Fruit fly (Drosophila melanogaster): ENCODE measurements around the gene CG2258.

Gene CG2258

dm6 chrX:8115717-8116311 is 13.9 kb upstream of the CG2258 start, which contains the start of gene Gclc (continued):
- TF ChIP-seq CG3163 (GFP tag; optimal IDR thresholded peaks at IDR 0.05) (no peak), CG13894 (tag; optimal IDR thresholded peaks at IDR 0.05) (peak; percentile 31), CG8478 (optimal IDR thresholded peaks at IDR 0.05) (no peak), MTF-1 (GFP tag; optimal IDR thresholded peaks at IDR 0.05; ENCODE audit: borderline replicate concordance) (no peak), Ada2b (GFP tag; IDR thresholded peaks at IDR 0.05) (no peak), Usf (GFP tag; optimal IDR thresholded peaks at IDR 0.05) (no peak), gsb (GFP tag; IDR thresholded peaks at IDR 0.05) (no peak), CkIIα-i1 (GFP tag; IDR thresholded peaks at IDR 0.05) (no peak), CG14710 (tag; optimal IDR thresholded peaks at IDR 0.05) (no peak), CG9215 (GFP tag; IDR thresholded peaks at IDR 0.05) (no peak), org-1 (GFP tag; optimal IDR thresholded peaks at IDR 0.05) (no peak), ci (GFP tag; IDR thresholded peaks at IDR 0.05) (0 out of 3 replicates have a peak, but pooled peaks have one; percentile 37), CG6272 (GFP tag; IDR thresholded peaks at IDR 0.05) (no peak), run (tag; optimal IDR thresholded peaks at IDR 0.05) (no peak), CG11456 (GFP tag; IDR thresholded peaks at IDR 0.05) (no peak), zen2 (GFP tag; IDR thresholded peaks at IDR 0.05; ENCODE audit: partially characterized antibody) (no peak), CG9932 (GFP tag; IDR thresholded peaks at IDR 0.05) (peak; percentile 13; the same call in 1 of the 2 replicates), CG42726 (GFP tag; IDR thresholded peaks at IDR 0.05; ENCODE audit: partially characterized antibody) (no peak; the same call in 1 of the 2 replicates), CG18619 (GFP tag; optimal IDR thresholded peaks at IDR 0.05) (no peak), CG7786 (GFP tag; optimal IDR thresholded peaks at IDR 0.05) (no peak), CG14441 (GFP tag; IDR thresholded peaks at IDR 0.05) (no peak), nerfin-1 (tag; optimal IDR thresholded peaks at IDR 0.05) (no peak), NC2α (GFP tag; optimal IDR thresholded peaks at IDR 0.05) (no peak), C15 (GFP tag; IDR thresholded peaks at IDR 0.05) (no peak), lilli (GFP tag; optimal IDR thresholded peaks at IDR 0.05) (no peak), Xbp1 (GFP tag; optimal IDR thresholded peaks at IDR 0.05) (no peak), CG9876 (GFP tag; optimal IDR thresholded peaks at IDR 0.05) (no peak), gce (GFP tag; IDR thresholded peaks at IDR 0.05) (no peak), gem (tag; optimal IDR thresholded peaks at IDR 0.05) (no peak), Sry-β (GFP tag; optimal IDR thresholded peaks at IDR 0.05) (no peak), CG14965 (GFP tag; optimal IDR thresholded peaks at IDR 0.05; ENCODE audit: borderline replicate concordance) (no peak), CG1647 (GFP tag; optimal IDR thresholded peaks at IDR 0.05) (no peak), Pdp1 (GFP tag; optimal IDR thresholded peaks at IDR 0.05) (no peak), CG12744 (GFP tag; optimal IDR thresholded peaks at IDR 0.05) (no peak), wdn (GFP tag; IDR thresholded peaks at IDR 0.05) (no peak), fu2 (GFP tag; optimal IDR thresholded peaks at IDR 0.05) (no peak), Nf-YB (GFP tag; optimal IDR thresholded peaks at IDR 0.05) (no peak), Ptx1 (GFP tag; IDR thresholded peaks at IDR 0.05) (no peak), mirr (GFP tag; optimal IDR thresholded peaks at IDR 0.05) (no peak), CG12659 (GFP tag; optimal IDR thresholded peaks at IDR 0.05) (peak; percentile 31), stwl (tag; optimal IDR thresholded peaks at IDR 0.05) (peak; percentile 86), fd64A (GFP tag; optimal IDR thresholded peaks at IDR 0.05) (no peak), CG6175 (GFP tag; IDR thresholded peaks at IDR 0.05) (no peak), CG13123 (GFP tag; optimal IDR thresholded peaks at IDR 0.05) (no peak), lov (optimal IDR thresholded peaks at IDR 0.05) (no peak), lov (GFP tag; IDR thresholded peaks at IDR 0.05) (no peak), Dek (tag; optimal IDR thresholded peaks at IDR 0.05) (no peak), Gsc (GFP tag; IDR thresholded peaks at IDR 0.05) (no peak), repo (GFP tag; optimal IDR thresholded peaks at IDR 0.05) (no peak), CG10462 (GFP tag; optimal IDR thresholded peaks at IDR 0.05) (no peak), CG3065 (GFP tag; optimal IDR thresholded peaks at IDR 0.05) (no peak), CTCF (GFP tag; optimal IDR thresholded peaks at IDR 0.05) (no peak), Fer1 (GFP tag; optimal IDR thresholded peaks at IDR 0.05) (peak; percentile 25)

All from whole organism, embryonic.